Worm (Caenorhabditis elegans) whole organism, L2 larva: Measurements from ENCODE around the gene clc-20.

Experiments
- C34F6.9 ChIP-seq: fragments of 150-350 bp; optimal IDR thresholded peaks from 2 replicates; lab custom pipeline; 2014; ENCODE audit warnings: missing biosample characterization, missing genetic modification characterization
- alr-1 ChIP-seq: fragments of 150-350 bp; optimal IDR thresholded peaks from 2 replicates; lab custom pipeline; 2014; ENCODE audit warnings: missing biosample characterization, missing genetic modification characterization
- aly-2 ChIP-seq: fragments of 150-350 bp; optimal IDR thresholded peaks from 2 replicates; lab custom pipeline; 2014; ENCODE audit warnings: missing biosample characterization, missing genetic modification characterization
- blmp-1 ChIP-seq: sonication (generic microtip); optimal IDR thresholded peaks from 2 replicates; lab custom pipeline; 2017; ENCODE audit warnings: missing genetic modification characterization, mild to moderate bottlenecking, missing compliant biosample characterization, antibody characterized with exemption, moderate library complexity; ENCODE audit not compliant: insufficient read depth
- ceh-16 ChIP-seq: fragments of 150-350 bp; optimal IDR thresholded peaks from 2 replicates; lab custom pipeline; 2014; ENCODE audit warnings: missing biosample characterization, missing genetic modification characterization
- dmd-4 ChIP-seq: sonication (generic microtip); optimal IDR thresholded peaks from 2 replicates; lab custom pipeline; 2017; ENCODE audit warnings: missing biosample characterization, missing genetic modification characterization
- elt-1 ChIP-seq: fragments of 150-350 bp; optimal IDR thresholded peaks from 2 replicates; lab custom pipeline; 2014; ENCODE audit warnings: missing biosample characterization, missing genetic modification characterization
- elt-3 ChIP-seq: sonication (generic microtip); optimal IDR thresholded peaks from 2 replicates; lab custom pipeline; 2017; ENCODE audit warnings: missing biosample characterization, missing genetic modification characterization
- fos-1 ChIP-seq: fragments of 150-350 bp; optimal IDR thresholded peaks from 2 replicates; lab custom pipeline; 2014; ENCODE audit warnings: missing biosample characterization, missing genetic modification characterization
- gmeb-1 ChIP-seq: fragments of 150-350 bp; optimal IDR thresholded peaks from 2 replicates; lab custom pipeline; 2014; ENCODE audit warnings: missing biosample characterization, missing genetic modification characterization
- lin-13 ChIP-seq: fragments of 150-350 bp; optimal IDR thresholded peaks from 2 replicates; lab custom pipeline; 2014; ENCODE audit warnings: missing biosample characterization, missing genetic modification reagents, missing genetic modification characterization
- lin-39 ChIP-seq: fragments of 150-350 bp; optimal IDR thresholded peaks from 2 replicates; lab custom pipeline; 2014; ENCODE audit warnings: missing biosample characterization, missing genetic modification reagents, missing genetic modification characterization
- mab-5 ChIP-seq: fragments of 150-350 bp; optimal IDR thresholded peaks from 2 replicates; lab custom pipeline; 2014; ENCODE audit warnings: missing biosample characterization, missing genetic modification characterization
- mbf-1 ChIP-seq: sonication (generic microtip); optimal IDR thresholded peaks from 2 replicates; lab custom pipeline; 2017; ENCODE audit warnings: missing biosample characterization, missing genetic modification characterization
- mdl-1 ChIP-seq, 2 experiments: fragments of 150-350 bp in 1 of 2; sonication (generic microtip) in 1 of 2; optimal IDR thresholded peaks; 2 replicates each; lab custom pipeline; 2017; ENCODE audit warnings: missing biosample characterization in 2 of 2, missing genetic modification characterization in 2 of 2
- nhr-10 ChIP-seq: sonication (generic microtip); optimal IDR thresholded peaks from 2 replicates; lab custom pipeline; 2017; ENCODE audit warnings: missing biosample characterization, missing genetic modification characterization
- nhr-11 ChIP-seq: fragments of 150-350 bp; optimal IDR thresholded peaks from 2 replicates; lab custom pipeline; 2014; ENCODE audit warnings: missing biosample characterization, missing genetic modification characterization
- nhr-12 ChIP-seq: fragments of 150-350 bp; optimal IDR thresholded peaks from 2 replicates; lab custom pipeline; 2014; ENCODE audit warnings: missing biosample characterization, missing genetic modification characterization
- nhr-25 ChIP-seq: fragments of 150-350 bp; sonication (generic microtip); optimal IDR thresholded peaks from 3 replicates; lab custom pipeline; 2014; ENCODE audit warnings: missing biosample characterization, missing genetic modification characterization
- nhr-6 ChIP-seq: fragments of 150-350 bp; optimal IDR thresholded peaks from 2 replicates; lab custom pipeline; 2014; ENCODE audit warnings: missing biosample characterization, missing genetic modification characterization
- nhr-77 ChIP-seq: fragments of 150-350 bp; optimal IDR thresholded peaks from 2 replicates; lab custom pipeline; 2014; ENCODE audit warnings: missing biosample characterization, missing genetic modification characterization
- sem-4 ChIP-seq: fragments of 150-350 bp; optimal IDR thresholded peaks from 2 replicates; lab custom pipeline; 2014; ENCODE audit warnings: missing biosample characterization, missing genetic modification reagents, missing genetic modification characterization
- skn-1 ChIP-seq: sonication (generic microtip); optimal IDR thresholded peaks from 2 replicates; lab custom pipeline; 2017; ENCODE audit warnings: missing biosample characterization, missing genetic modification characterization
- sma-9 ChIP-seq, 2 experiments: fragments of 150-350 bp in 1 of 2; sonication (generic microtip) in 1 of 2; optimal IDR thresholded peaks; 2 replicates each; lab custom pipeline; 2014 to 2016; ENCODE audit warnings: missing genetic modification characterization in 2 of 2, mild to moderate bottlenecking in 1 of 2, missing biosample characterization in 1 of 2, missing compliant biosample characterization in 1 of 2, missing genetic modification reagents in 1 of 2, moderate library complexity in 1 of 2
- snpc-4 ChIP-seq: fragments of 150-350 bp; optimal IDR thresholded peaks from 2 replicates; lab custom pipeline; 2014; ENCODE audit warnings: missing biosample characterization, missing genetic modification characterization
- unc-55 ChIP-seq: fragments of 150-350 bp; sonication (generic microtip); optimal IDR thresholded peaks from 3 replicates; lab custom pipeline; 2014; ENCODE audit warnings: missing biosample characterization, missing genetic modification reagents, missing genetic modification characterization
- zag-1 ChIP-seq: fragments of 150-350 bp; optimal IDR thresholded peaks from 2 replicates; lab custom pipeline; 2014; ENCODE audit warnings: missing biosample characterization, missing genetic modification characterization

clc-20 gene

ce11 chrIII:856908-857307 lies 15.5 kb upstream of the clc-20 start:
- TF ChIP-seq fos-1 (peak; percentile 3), C34F6.9 (tag; lab: Kevin White, UChicago) (no peak), sem-4 (tag; lab: Kevin White, UChicago) (no peak), alr-1 (tag; lab: Kevin White, UChicago) (no peak), nhr-6 (tag; lab: Kevin White, UChicago) (no peak)

- TF ChIP-seq nhr-10 (tag; lab: Kevin White, UChicago), result no peak
- no peak for TF ChIP-seq aly-2 (tag; lab: Kevin White, UChicago)
- TF ChIP-seq ceh-16 (tag; lab: Kevin White, UChicago), result no peak
- no peak for TF ChIP-seq nhr-12 (tag; lab: Kevin White, UChicago)
Measured at ce11 chrIII:859898-860297, 12.5 kb upstream of the clc-20 start, which contains the start of gene exos-4.2. Gene exos-4.2, plus strand, starts transcription at chrIII:860198.

- TF ChIP-seq C34F6.9 (tag; lab: Kevin White, UChicago), result peak; percentile 29
- no peak for TF ChIP-seq gmeb-1 (tag; lab: Kevin White, UChicago)
- no peak for TF ChIP-seq aly-2 (tag; lab: Kevin White, UChicago)
- TF ChIP-seq fos-1, result peak; percentile 55
- peak; percentile 39 for TF ChIP-seq unc-55 (GFP tag; lab: Kevin White, UChicago)
- no peak for TF ChIP-seq mab-5
- TF ChIP-seq elt-3, result no peak
- TF ChIP-seq blmp-1 (tag; lab: Kevin White, UChicago), result no peak
- no peak for TF ChIP-seq lin-13 (GFP tag; lab: Kevin White, UChicago)
Measured at ce11 chrIII:861819-862356, 10.5 kb upstream of the clc-20 start, which contains the start of gene arx-4. Gene arx-4, plus strand, starts transcription at chrIII:862306.

- no peak for TF ChIP-seq unc-55 (GFP tag; lab: Kevin White, UChicago)
- TF ChIP-seq sem-4 (tag; lab: Kevin White, UChicago), result no peak
- TF ChIP-seq lin-39 (tag; lab: Kevin White, UChicago), result no peak
- no peak for TF ChIP-seq dmd-4 (tag; lab: Kevin White, UChicago)
- no peak for TF ChIP-seq alr-1 (tag; lab: Kevin White, UChicago)
- TF ChIP-seq nhr-25 (tag; lab: Kevin White, UChicago), result no peak
- TF ChIP-seq ceh-16 (tag; lab: Kevin White, UChicago), result no peak
- no peak for TF ChIP-seq elt-1 (tag; lab: Kevin White, UChicago)
- TF ChIP-seq fos-1, result no peak
- no peak for TF ChIP-seq nhr-11 (tag; lab: Kevin White, UChicago)
- no peak for TF ChIP-seq zag-1
- TF ChIP-seq mbf-1 (tag; lab: Kevin White, UChicago), result no peak
- TF ChIP-seq, all 48 proteins: peak for 0
Measured at ce11 chrIII:868866-869265, 3.5 kb upstream of the clc-20 start.

- no peak for TF ChIP-seq sem-4 (tag; lab: Kevin White, UChicago)
Measured at ce11 chrIII:869869-870268, 2.5 kb upstream of the clc-20 start, which contains the start of gene T24C4.2. Gene T24C4.2, minus strand, starts transcription at chrIII:869969.

ce11 chrIII:870555-870954 lies 1.8 kb upstream of the clc-20 start:
- no peak for TF ChIP-seq elt-1 (tag; lab: Kevin White, UChicago)
- TF ChIP-seq dmd-4 (tag; lab: Kevin White, UChicago), result no peak
- TF ChIP-seq snpc-4 (tag; lab: Kevin White, UChicago), result no peak
- no peak for TF ChIP-seq mdl-1 (tag; optimal IDR thresholded peaks at IDR 0.05; lab: Kevin White, UChicago)
- TF ChIP-seq alr-1 (tag; lab: Kevin White, UChicago), result no peak
- TF ChIP-seq skn-1 (tag; lab: Kevin White, UChicago), result no peak
- no peak for TF ChIP-seq nhr-77 (tag; lab: Kevin White, UChicago)
- TF ChIP-seq unc-55 (GFP tag; lab: Kevin White, UChicago), result no peak

ce11 chrIII:873432-873831 lies 1.0 kb downstream of the clc-20 start, which contains the start of gene clc-19:
Gene clc-19, minus strand, starts transcription at chrIII:873566.
- peak; percentile 88 for TF ChIP-seq fos-1
- no peak for TF ChIP-seq sma-9 (GFP tag; optimal IDR thresholded peaks at IDR 0.05; lab: Kevin White, UChicago)
- TF ChIP-seq sma-9 (tag; optimal IDR thresholded peaks at IDR 0.05; lab: Kevin White, UChicago), result no peak
